Fruit fly (Drosophila melanogaster) ovary, adult (tissue): ENCODE results near the gene Tsf1.

ENCODE experiments used
- CG17801 ChIP-seq: fragments of 200-800 bp; optimal IDR thresholded peaks from 2 replicates; lab custom pipeline; 2019; ENCODE audit warnings: missing biosample characterization, mild to moderate bottlenecking, missing genetic modification characterization, moderate library complexity; ENCODE audit not compliant: partially characterized antibody

Gene Tsf1

dm6 chrX:18409449-18409848, 22.6 kb downstream of the Tsf1 start:
- no peak for TF ChIP-seq CG17801 (GFP tag; lab: Kevin White, UChicago)

- TF ChIP-seq CG17801 (GFP tag; lab: Kevin White, UChicago): no peak
Measured at dm6 chrX:18409938-18410337, 23.1 kb downstream of the Tsf1 start, which contains the start of gene Nt5b. Nt5b (minus strand) TSS chrX:18410144.

dm6 chrX:18415115-18415514, 28.2 kb downstream of the Tsf1 start, which contains the start of gene CG15056:
CG15056 (plus strand) TSS chrX:18415415.
- no peak for TF ChIP-seq CG17801 (GFP tag; lab: Kevin White, UChicago)

- no peak for TF ChIP-seq CG17801 (GFP tag; lab: Kevin White, UChicago)
Measured at dm6 chrX:18422112-18422511, 35.2 kb downstream of the Tsf1 start, which contains the start of gene CG42323. CG42323 (plus strand) TSS chrX:18422413.

- TF ChIP-seq CG17801 (GFP tag; lab: Kevin White, UChicago): no peak
Measured at dm6 chrX:18437190-18437589, 50.3 kb downstream of the Tsf1 start, which contains the start of gene CG6290. CG6290 (plus strand) TSS chrX:18437490.

dm6 chrX:18438568-18438967, 51.7 kb downstream of the Tsf1 start, which contains the start of gene CG32551:
CG32551 (plus strand) TSS chrX:18438868.
- no peak for TF ChIP-seq CG17801 (GFP tag; lab: Kevin White, UChicago)

- TF ChIP-seq CG17801 (GFP tag; lab: Kevin White, UChicago): no peak
Measured at dm6 chrX:18439367-18439766, 52.5 kb downstream of the Tsf1 start, which contains the start of gene CG43841. CG43841 (plus strand) TSS chrX:18439667.
